Worm (Caenorhabditis elegans) whole organism, L4 larva: ENCODE measurements around the gene Y37H2A.13.
A peak's percentile ranks its signal among the peaks of the same experiment; 100 is the strongest.

Source experiments
- F44E2.7 ChIP-seq: fragments of 200-800 bp; sonication (Bioruptor generic); IDR thresholded peaks from 2 replicates; pipeline ENCODE4 v2.1.2; 2022; ENCODE audit warnings: missing genetic modification characterization, missing compliant biosample characterization
- ama-1 ChIP-seq: fragments of 150-350 bp; optimal IDR thresholded peaks from 2 replicates; lab custom pipeline; 2014; ENCODE audit warnings: inconsistent platforms, mixed read lengths
- cey-2 ChIP-seq: sonication (generic microtip); optimal IDR thresholded peaks from 3 replicates; lab custom pipeline; 2017; ENCODE audit warnings: missing genetic modification characterization, mild to moderate bottlenecking, missing compliant biosample characterization, antibody characterized with exemption, borderline replicate concordance; ENCODE audit not compliant: insufficient read depth
- lir-3 ChIP-seq: sonication (generic microtip); optimal IDR thresholded peaks from 2 replicates; lab custom pipeline; 2016; ENCODE audit warnings: mild to moderate bottlenecking, missing genetic modification characterization, missing compliant biosample characterization
- lsy-2 ChIP-seq, 2 experiments: fragments of 150-350 bp in 1 of 2; sonication (generic microtip) in 1 of 2; optimal IDR thresholded peaks; 2 replicates each; lab custom pipeline; 2014 to 2017; ENCODE audit warnings: missing biosample characterization in 2 of 2, missing genetic modification characterization in 2 of 2
- mdl-1 ChIP-seq, 2 experiments: fragments of 150-350 bp in 1 of 2; sonication (generic microtip) in 1 of 2; optimal IDR thresholded peaks; 2 replicates each; lab custom pipeline; 2014 to 2017; ENCODE audit warnings: missing biosample characterization in 2 of 2, missing genetic modification characterization in 2 of 2
- nhr-10 ChIP-seq: fragments of 150-350 bp; optimal IDR thresholded peaks from 2 replicates; lab custom pipeline; 2014; ENCODE audit warnings: missing biosample characterization, missing genetic modification characterization
- nhr-25 ChIP-seq: sonication (generic microtip); optimal IDR thresholded peaks from 2 replicates; lab custom pipeline; 2017; ENCODE audit warnings: missing genetic modification characterization, mild to moderate bottlenecking, missing compliant biosample characterization, antibody characterized with exemption, moderate library complexity, borderline replicate concordance; ENCODE audit not compliant: insufficient read depth
- nhr-41 ChIP-seq: fragments of 200-800 bp; sonication (Bioruptor generic); IDR thresholded peaks from 2 replicates; pipeline ENCODE4 v1.3.6; 2022; ENCODE audit warnings: missing genetic modification reagents, missing genetic modification characterization, missing compliant biosample characterization
- set-16 ChIP-seq: fragments of 200-800 bp; sonication (Bioruptor generic); IDR thresholded peaks from 2 replicates; pipeline ENCODE4 v1.3.6; 2022; ENCODE audit warnings: missing genetic modification reagents, missing genetic modification characterization, missing compliant biosample characterization
- tra-1 ChIP-seq: fragments of 200-800 bp; sonication (Bioruptor generic); IDR thresholded peaks from 2 replicates; pipeline ENCODE4 v1.3.6; 2022; ENCODE audit warnings: missing genetic modification reagents, missing genetic modification characterization, missing compliant biosample characterization
- unc-130 ChIP-seq: sonication (generic microtip); optimal IDR thresholded peaks from 2 replicates; lab custom pipeline; 2016; ENCODE audit warnings: missing genetic modification reagents, missing genetic modification characterization, missing compliant biosample characterization

DNA sequence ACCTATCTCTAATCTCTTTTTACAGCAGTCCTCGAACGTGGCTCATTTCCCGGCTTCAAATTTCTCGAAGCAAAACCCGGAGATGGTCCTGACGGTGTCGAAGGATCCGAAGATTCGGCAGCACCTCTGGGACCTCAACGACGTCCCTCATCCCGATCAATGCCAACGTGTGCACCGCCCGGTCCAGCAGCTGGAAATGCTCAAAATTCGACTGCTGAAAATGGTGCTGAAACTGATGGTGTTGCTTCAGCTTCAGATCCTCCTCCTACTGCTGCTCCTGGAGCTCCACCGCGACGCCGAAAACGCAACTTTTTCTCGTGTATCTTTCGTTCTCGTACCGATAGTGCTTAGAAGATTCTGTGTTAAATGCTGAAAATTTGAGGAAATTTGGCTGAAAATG is 36.6 kb upstream of the Y37H2A.13 start:
- no peak for TF ChIP-seq unc-130 (GFP tag; lab: Kevin White, UChicago)
- TF ChIP-seq nhr-41: no peak
- TF ChIP-seq tra-1 (GFP tag; lab: Robert Waterston, UW): no peak
- no peak for TF ChIP-seq ama-1 (lab: Kevin White, UChicago)
- no peak for TF ChIP-seq mdl-1 (tag; optimal IDR thresholded peaks at IDR 0.05; lab: Kevin White, UChicago)
- no peak for TF ChIP-seq cey-2 (tag; lab: Kevin White, UChicago)
- no peak for TF ChIP-seq nhr-25
- TF ChIP-seq lsy-2 (tag; optimal IDR thresholded peaks at IDR 0.05; lab: Kevin White, UChicago): no peak
- TF ChIP-seq set-16 (GFP tag; lab: Robert Waterston, UW): peak; percentile 72
- TF ChIP-seq lir-3 (tag; lab: Kevin White, UChicago): no peak
- TF ChIP-seq F44E2.7 (GFP tag; lab: Robert Waterston, UW): no peak
- no peak for TF ChIP-seq nhr-10 (tag; lab: Kevin White, UChicago)
